Fruit fly (Drosophila melanogaster) whole organism, embryonic: ENCODE measurements around the gene qtc.

Source experiments
- Aef1 ChIP-seq: fragments of 200-800 bp; sonication (Bioruptor generic); IDR thresholded peaks from 3 replicates; pipeline ENCODE4 v1.3.6; 2022; ENCODE audit warnings: missing biosample characterization, missing genetic modification characterization
- Antp ChIP-seq: fragments of 200-800 bp; sonication (Bioruptor generic); optimal IDR thresholded peaks from 3 replicates; lab custom pipeline; 2016; ENCODE audit warnings: missing biosample characterization, missing genetic modification characterization
- Blimp-1 ChIP-seq: fragments of 200-800 bp; sonication (Bioruptor generic); optimal IDR thresholded peaks from 3 replicates; lab custom pipeline; 2018; ENCODE audit warnings: missing biosample characterization, missing genetic modification characterization, mild to moderate bottlenecking, moderate library complexity, missing genetic modification reagents
- CG10147 ChIP-seq: fragments of 200-800 bp; sonication (Bioruptor generic); optimal IDR thresholded peaks from 2 replicates; lab custom pipeline; 2019; ENCODE audit warnings: missing biosample characterization, mild to moderate bottlenecking, missing genetic modification characterization, moderate library complexity
- CG11456 ChIP-seq: fragments of 200-800 bp; sonication (Bioruptor generic); IDR thresholded peaks from 3 replicates; pipeline ENCODE4 v1.3.6; 2022; ENCODE audit warnings: missing biosample characterization, missing genetic modification characterization
- CG11504 ChIP-seq: fragments of 200-800 bp; sonication (Bioruptor generic); optimal IDR thresholded peaks from 3 replicates; lab custom pipeline; 2019; ENCODE audit warnings: missing biosample characterization, mild to moderate bottlenecking, missing genetic modification characterization, moderate library complexity
- CG11560 ChIP-seq: fragments of 200-800 bp; sonication (Bioruptor generic); IDR thresholded peaks from 3 replicates; pipeline ENCODE4 v1.3.6; 2022; ENCODE audit warnings: missing biosample characterization, missing genetic modification characterization
- CG12104 ChIP-seq: fragments of 200-800 bp; sonication (Bioruptor generic); optimal IDR thresholded peaks from 3 replicates; lab custom pipeline; 2016; ENCODE audit warnings: missing biosample characterization, missing genetic modification characterization
- CG12155 ChIP-seq: fragments of 200-800 bp; sonication (Bioruptor generic); optimal IDR thresholded peaks from 3 replicates; lab custom pipeline; 2016; ENCODE audit warnings: missing biosample characterization, missing genetic modification characterization
- CG14860 ChIP-seq: fragments of 200-800 bp; sonication (Bioruptor generic); IDR thresholded peaks from 3 replicates; pipeline ENCODE4 v1.3.6; 2022; ENCODE audit warnings: missing biosample characterization, missing genetic modification characterization; ENCODE audit not compliant: partially characterized antibody
- CG15073 ChIP-seq: fragments of 200-800 bp; sonication (Bioruptor generic); optimal IDR thresholded peaks from 2 replicates; lab custom pipeline; 2016; ENCODE audit warnings: missing biosample characterization, missing genetic modification characterization
- CG1529 ChIP-seq: fragments of 200-800 bp; sonication (Bioruptor generic); optimal IDR thresholded peaks from 3 replicates; lab custom pipeline; 2018; ENCODE audit warnings: missing biosample characterization, missing genetic modification characterization
- CG15479 ChIP-seq: fragments of 200-800 bp; sonication (Bioruptor generic); optimal IDR thresholded peaks from 3 replicates; lab custom pipeline; 2019; ENCODE audit warnings: missing biosample characterization, mild to moderate bottlenecking, missing genetic modification characterization, moderate library complexity
- CG16815 ChIP-seq: fragments of 200-800 bp; sonication (Bioruptor generic); optimal IDR thresholded peaks from 3 replicates; lab custom pipeline; 2017; ENCODE audit warnings: missing biosample characterization, mild to moderate bottlenecking, missing genetic modification characterization
- CG17328 ChIP-seq: fragments of 200-800 bp; sonication (Bioruptor generic); IDR thresholded peaks from 2 replicates; pipeline ENCODE4 v1.3.6; 2022; ENCODE audit warnings: missing biosample characterization, missing genetic modification characterization
- CG18262 ChIP-seq: fragments of 200-800 bp; optimal IDR thresholded peaks from 3 replicates; lab custom pipeline; 2019; ENCODE audit warnings: missing biosample characterization, mild to moderate bottlenecking, missing genetic modification characterization, moderate library complexity
- CG2120 ChIP-seq: fragments of 200-800 bp; sonication (Bioruptor generic); optimal IDR thresholded peaks from 3 replicates; lab custom pipeline; 2016; ENCODE audit warnings: missing biosample characterization, missing genetic modification characterization
- CG31388 ChIP-seq: fragments of 200-800 bp; sonication (Bioruptor generic); optimal IDR thresholded peaks from 2 replicates; lab custom pipeline; 2016; ENCODE audit warnings: missing biosample characterization, missing genetic modification characterization
- CG32767 ChIP-seq: fragments of 200-800 bp; sonication (Bioruptor generic); IDR thresholded peaks from 2 replicates; pipeline ENCODE4 v1.3.6; 2022; ENCODE audit warnings: missing biosample characterization, missing genetic modification characterization
- CG33557 ChIP-seq: fragments of 200-800 bp; sonication (Bioruptor generic); optimal IDR thresholded peaks from 2 replicates; lab custom pipeline; 2019; ENCODE audit warnings: missing biosample characterization, mild to moderate bottlenecking, missing genetic modification characterization, moderate library complexity
- CG34422 ChIP-seq: fragments of 200-800 bp; sonication (Bioruptor generic); IDR thresholded peaks from 3 replicates; pipeline ENCODE4 v1.3.6; 2022; ENCODE audit warnings: missing biosample characterization, missing genetic modification characterization
- CG6683 ChIP-seq: fragments of 200-800 bp; sonication (Bioruptor generic); optimal IDR thresholded peaks from 2 replicates; lab custom pipeline; 2017; ENCODE audit warnings: missing biosample characterization, mild to moderate bottlenecking, missing genetic modification characterization, missing genetic modification reagents
- CG8290 ChIP-seq, 3 experiments: fragments of 200-800 bp; sonication (Bioruptor generic); optimal IDR thresholded peaks; 2 replicates each; lab custom pipeline; 2016 to 2019; ENCODE audit warnings: missing biosample characterization in 3 of 3, missing genetic modification characterization in 3 of 3, mild to moderate bottlenecking in 2 of 3, moderate library complexity in 1 of 3
- CG8388 ChIP-seq: fragments of 200-800 bp; sonication (Bioruptor generic); optimal IDR thresholded peaks from 2 replicates; lab custom pipeline; 2019; ENCODE audit warnings: missing biosample characterization, mild to moderate bottlenecking, missing genetic modification characterization, moderate library complexity
- CkIIα-i1 ChIP-seq: fragments of 200-800 bp; sonication (Bioruptor generic); IDR thresholded peaks from 2 replicates; pipeline ENCODE4 v1.3.6; 2022; ENCODE audit warnings: missing biosample characterization, missing genetic modification characterization
- HLH3B ChIP-seq: fragments of 200-800 bp; sonication (Bioruptor generic); IDR thresholded peaks from 2 replicates; pipeline ENCODE4 v1.3.6; 2022; ENCODE audit warnings: missing biosample characterization, missing genetic modification characterization
- Med ChIP-seq: fragments of 200-800 bp; sonication (Bioruptor generic); peaks from one replicate; lab custom pipeline; 2016; ENCODE audit warnings: missing biosample characterization, missing genetic modification characterization, mild to moderate bottlenecking, inconsistent platforms, moderate library complexity
- PHDP ChIP-seq: fragments of 200-800 bp; sonication (Bioruptor generic); optimal IDR thresholded peaks from 3 replicates; lab custom pipeline; 2018; ENCODE audit warnings: missing biosample characterization, mild to moderate bottlenecking, missing genetic modification characterization, moderate library complexity
- Sox102F ChIP-seq: fragments of 200-800 bp; sonication (Bioruptor generic); optimal IDR thresholded peaks from 2 replicates; lab custom pipeline; 2018; ENCODE audit warnings: missing biosample characterization, mild to moderate bottlenecking, missing genetic modification characterization, moderate library complexity
- Sry-δ ChIP-seq: fragments of 200-800 bp; sonication (Bioruptor generic); optimal IDR thresholded peaks from 2 replicates; lab custom pipeline; 2016; ENCODE audit warnings: missing biosample characterization, missing genetic modification characterization
- Xbp1 ChIP-seq: fragments of 200-800 bp; sonication (Bioruptor generic); optimal IDR thresholded peaks from 3 replicates; lab custom pipeline; 2016; ENCODE audit warnings: missing biosample characterization, mild to moderate bottlenecking, missing genetic modification characterization
- az2 ChIP-seq: fragments of 200-800 bp; sonication (Bioruptor generic); optimal IDR thresholded peaks from 3 replicates; lab custom pipeline; 2016; ENCODE audit warnings: missing biosample characterization, missing genetic modification characterization
- cg ChIP-seq: fragments of 200-800 bp; sonication (Bioruptor generic); optimal IDR thresholded peaks from 3 replicates; lab custom pipeline; 2019; ENCODE audit warnings: missing biosample characterization, mild to moderate bottlenecking, missing genetic modification characterization, moderate library complexity
- crol ChIP-seq: fragments of 200-800 bp; sonication (Bioruptor generic); IDR thresholded peaks from 2 replicates; pipeline ENCODE4 v1.3.6; 2022; ENCODE audit warnings: missing biosample characterization, missing genetic modification characterization
- dmrt99B ChIP-seq: fragments of 200-800 bp; sonication (Bioruptor generic); optimal IDR thresholded peaks from 2 replicates; lab custom pipeline; 2018; ENCODE audit warnings: missing biosample characterization, mild to moderate bottlenecking, missing genetic modification characterization, moderate library complexity
- grn ChIP-seq: fragments of 200-800 bp; sonication (Bioruptor generic); optimal IDR thresholded peaks from 3 replicates; lab custom pipeline; 2017; ENCODE audit warnings: missing biosample characterization, missing genetic modification characterization
- hb ChIP-seq: fragments of 200-800 bp; sonication (Bioruptor generic); IDR thresholded peaks from 3 replicates; pipeline ENCODE4 v1.3.6; 2022; ENCODE audit warnings: missing biosample characterization, missing genetic modification characterization; ENCODE audit not compliant: partially characterized antibody
- jing ChIP-seq: fragments of 200-800 bp; sonication (Bioruptor generic); optimal IDR thresholded peaks from 2 replicates; lab custom pipeline; 2018; ENCODE audit warnings: missing biosample characterization, mild to moderate bottlenecking, missing genetic modification characterization
- lbe ChIP-seq: fragments of 200-800 bp; sonication (Bioruptor generic); optimal IDR thresholded peaks from 2 replicates; lab custom pipeline; 2016; ENCODE audit warnings: missing biosample characterization, mild to moderate bottlenecking, missing genetic modification characterization
- lmd ChIP-seq: fragments of 200-800 bp; sonication (Bioruptor generic); IDR thresholded peaks from 2 replicates; pipeline ENCODE4 v1.3.6; 2022; ENCODE audit warnings: missing biosample characterization, missing genetic modification characterization
- row ChIP-seq: fragments of 200-800 bp; sonication (Bioruptor generic); IDR thresholded peaks from 3 replicates; pipeline ENCODE4 v1.3.6; 2022; ENCODE audit warnings: missing biosample characterization, missing genetic modification characterization
- sens ChIP-seq: fragments of 200-800 bp; sonication (Bioruptor generic); peaks from one replicate; lab custom pipeline; 2016; ENCODE audit warnings: missing biosample characterization, missing genetic modification characterization
- sisA ChIP-seq: fragments of 200-800 bp; sonication (Bioruptor generic); IDR thresholded peaks from 2 replicates; pipeline ENCODE4 v1.3.6; 2022; ENCODE audit warnings: missing biosample characterization, missing genetic modification characterization
- sna ChIP-seq: fragments of 200-800 bp; sonication (Bioruptor generic); IDR thresholded peaks from 2 replicates; pipeline ENCODE4 v1.3.6; 2022; ENCODE audit warnings: missing biosample characterization, missing genetic modification characterization; ENCODE audit not compliant: partially characterized antibody
- so ChIP-seq: fragments of 200-800 bp; sonication (Bioruptor generic); IDR thresholded peaks from 3 replicates; pipeline ENCODE4 v1.3.6; 2022; ENCODE audit warnings: missing biosample characterization, missing genetic modification characterization
- sqz ChIP-seq: fragments of 200-800 bp; sonication (Bioruptor generic); optimal IDR thresholded peaks from 3 replicates; lab custom pipeline; 2018; ENCODE audit warnings: missing biosample characterization, mild to moderate bottlenecking, missing genetic modification characterization
- stc ChIP-seq: fragments of 200-800 bp; sonication (Bioruptor generic); IDR thresholded peaks from 2 replicates; pipeline ENCODE4 v1.3.6; 2022; ENCODE audit warnings: missing biosample characterization, missing genetic modification characterization
- tgo ChIP-seq: fragments of 200-800 bp; sonication (Bioruptor generic); IDR thresholded peaks from 3 replicates; pipeline ENCODE4 v1.3.6; 2022; ENCODE audit warnings: missing biosample characterization, missing genetic modification characterization
- vnd ChIP-seq: fragments of 200-800 bp; sonication (Bioruptor generic); IDR thresholded peaks from 3 replicates; pipeline ENCODE4 v1.3.6; 2022; ENCODE audit warnings: missing biosample characterization, missing genetic modification characterization; ENCODE audit not compliant: partially characterized antibody

Gene qtc

DNA sequence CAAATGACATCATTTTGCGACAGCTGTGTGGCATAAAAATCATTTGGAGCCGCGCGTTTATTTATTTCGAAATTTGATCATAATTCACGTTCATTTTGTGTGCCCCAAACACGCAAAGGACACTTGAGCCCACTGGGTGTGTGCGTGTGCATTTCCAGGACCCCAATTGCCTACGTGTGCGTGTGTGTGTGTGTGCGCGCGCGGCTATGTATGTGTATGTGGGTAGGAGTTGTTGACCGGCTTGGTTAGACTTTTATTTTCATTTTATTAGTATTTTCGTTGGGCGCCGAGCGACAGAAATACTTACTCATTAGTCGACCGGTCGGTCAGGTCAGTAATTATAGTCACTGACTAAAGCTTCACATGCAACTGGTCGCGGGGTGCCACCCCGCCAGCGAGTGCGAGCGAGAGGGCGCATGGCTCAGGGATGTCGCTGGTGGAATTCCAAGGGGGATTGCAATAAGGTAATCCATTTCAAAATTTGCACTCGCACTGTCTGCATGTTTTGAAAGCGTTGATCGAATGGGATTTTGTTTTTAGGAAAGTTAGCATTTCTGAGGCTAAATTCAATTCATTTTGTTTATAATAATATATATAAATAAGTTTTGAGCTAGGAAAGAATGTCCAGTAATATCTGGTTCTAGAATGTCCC lies 17.0 kb upstream of the qtc start (continued):
- TF ChIP-seq Aef1 (GFP tag; lab: Robert Waterston, UW) (peak; percentile 25; the same call in 1 of the 3 replicates), CG2120 (peak; percentile 53), CG34422 (peak; percentile 56; the same call in 1 of the 3 replicates), dmrt99B (peak; percentile 50), CG10147 (no peak), row (GFP tag; lab: Robert Waterston, UW) (peak; percentile 50), grn (no peak), Xbp1 (GFP tag; lab: Kevin White, UChicago) (peak; percentile 63), stc (GFP tag; lab: Robert Waterston, UW) (peak; percentile 60), cg (GFP tag; lab: Kevin White, UChicago) (peak; percentile 87), CkIIα-i1 (GFP tag; lab: Robert Waterston, UW) (no peak), vnd (GFP tag; lab: Robert Waterston, UW) (no peak), sens (GFP tag; lab: Kevin White, UChicago) (peak; percentile 47), lbe (GFP tag; lab: Kevin White, UChicago) (peak; percentile 43), CG15073 (GFP tag; lab: Kevin White, UChicago) (no peak), CG14860 (0 out of 3 replicates have a peak, but pooled peaks have one; percentile 1), CG12104 (GFP tag; lab: Kevin White, UChicago) (peak; percentile 19), CG11504 (tag; lab: Kevin White, UChicago) (peak; percentile 49), sqz (GFP tag; lab: Kevin White, UChicago) (no peak), CG33557 (GFP tag; lab: Kevin White, UChicago) (no peak), CG31388 (GFP tag; lab: Kevin White, UChicago) (no peak), Sry-δ (GFP tag; lab: Kevin White, UChicago) (no peak), sisA (peak; percentile 69), CG11456 (peak; percentile 78), CG15479 (peak; percentile 64), CG11560 (tag; lab: Robert Waterston, UW) (no peak), Sox102F (GFP tag; lab: Kevin White, UChicago) (peak; percentile 54), az2 (peak; percentile 53), PHDP (tag; lab: Kevin White, UChicago) (peak; percentile 27), jing (no peak), lmd (GFP tag; lab: Robert Waterston, UW) (peak; percentile 60), crol (peak; percentile 74), CG8290 (GFP tag; optimal IDR thresholded peaks at IDR 0.05; lab: Kevin White, UChicago) (no peak), CG8290 (tag; optimal IDR thresholded peaks at IDR 0.05; lab: Kevin White, UChicago) (peak in 1 of 2 experiments; percentile 73), hb (GFP tag; lab: Robert Waterston, UW) (no peak), Med (GFP tag; lab: Kevin White, UChicago) (peak; percentile 76), HLH3B (GFP tag; lab: Robert Waterston, UW) (peak; percentile 43; the same call in 1 of the 2 replicates), CG8388 (GFP tag; lab: Kevin White, UChicago) (peak; percentile 27), sna (no peak), CG32767 (GFP tag; lab: Robert Waterston, UW) (0 out of 2 replicates have a peak, but pooled peaks have one; percentile 31), CG17328 (GFP tag; lab: Robert Waterston, UW) (0 out of 2 replicates have a peak, but pooled peaks have one; percentile 42), CG1529 (GFP tag; lab: Kevin White, UChicago) (peak; percentile 13), CG6683 (GFP tag; lab: Kevin White, UChicago) (no peak), tgo (GFP tag; lab: Robert Waterston, UW) (peak; percentile 49; the same call in 2 of the 3 replicates), CG12155 (GFP tag; lab: Kevin White, UChicago) (peak; percentile 40), so (GFP tag; lab: Robert Waterston, UW) (0 out of 3 replicates have a peak, but pooled peaks have one; percentile 8), Blimp-1 (GFP tag; lab: Kevin White, UChicago) (peak; percentile 14), CG18262 (tag; lab: Kevin White, UChicago) (peak; percentile 39), CG16815 (GFP tag; lab: Kevin White, UChicago) (peak; percentile 29), Antp (GFP tag; lab: Kevin White, UChicago) (peak; percentile 32)
